Fruit fly (Drosophila melanogaster): ENCODE measurements around the gene PsGEF.

PsGEF gene

DNA sequence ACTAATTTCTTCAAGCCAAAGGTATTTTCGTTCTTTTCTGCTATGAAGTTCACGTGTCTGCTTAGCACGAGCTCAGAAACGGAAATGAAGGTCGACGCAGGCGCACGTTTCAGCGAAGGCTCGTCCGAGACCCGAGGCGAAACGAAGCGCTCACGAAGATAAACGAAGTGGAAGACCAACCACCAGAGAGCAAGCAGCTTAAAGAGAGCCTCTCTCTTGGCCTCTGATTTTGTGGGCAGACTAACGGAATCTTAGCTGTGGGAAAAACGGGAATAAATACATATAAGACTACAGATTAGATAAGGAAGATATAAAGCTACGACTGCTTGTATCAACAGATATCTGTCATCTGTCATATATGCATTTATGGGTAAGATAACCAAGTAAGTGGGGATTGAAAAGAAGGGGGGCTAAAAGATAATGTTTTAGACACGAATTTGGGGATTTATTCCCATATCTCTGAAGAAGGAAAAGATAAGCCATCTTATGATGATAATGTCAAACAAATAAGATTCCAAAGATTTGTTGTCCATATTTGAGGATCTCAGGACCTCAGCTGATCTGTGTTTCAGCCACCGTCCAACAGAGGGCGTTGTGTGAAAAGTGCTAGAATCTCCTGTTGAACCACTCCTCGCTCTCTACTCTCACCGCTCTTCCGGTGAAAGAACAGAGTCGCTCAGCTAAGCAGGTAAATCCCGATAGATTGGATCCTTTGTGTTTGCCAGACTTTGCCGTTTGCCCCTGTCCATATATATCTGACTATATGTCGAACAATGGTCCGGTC is at the start of gene PsGEF:
TSS of gene PsGEF (minus strand) at position 86 of the 784 bp plus-strand sequence.
- no peak for TF ChIP-seq EcR (GFP tag; optimal IDR thresholded peaks at IDR 0.05)
- no peak for TF ChIP-seq psq (optimal IDR thresholded peaks at IDR 0.05)
- TF ChIP-seq Dll (optimal IDR thresholded peaks at IDR 0.05), result no peak
- no peak for TF ChIP-seq CG8478 (optimal IDR thresholded peaks at IDR 0.05)
- TF ChIP-seq usp (GFP tag; optimal IDR thresholded peaks at IDR 0.05), result no peak

- TF ChIP-seq Dll (optimal IDR thresholded peaks at IDR 0.05), result no peak
- no peak for TF ChIP-seq usp (GFP tag; optimal IDR thresholded peaks at IDR 0.05)
- no peak for TF ChIP-seq pan (optimal IDR thresholded peaks at IDR 0.05)
- no peak for TF ChIP-seq EcR (GFP tag; optimal IDR thresholded peaks at IDR 0.05)
- no peak for TF ChIP-seq psq (optimal IDR thresholded peaks at IDR 0.05)
- TF ChIP-seq CG8478 (optimal IDR thresholded peaks at IDR 0.05), result no peak
Observed at dm6 chrX:2434913-2435312, 47.4 kb upstream of the PsGEF start.

- TF ChIP-seq psq (optimal IDR thresholded peaks at IDR 0.05), result no peak
- TF ChIP-seq EcR (GFP tag; optimal IDR thresholded peaks at IDR 0.05), result no peak
- TF ChIP-seq pan (optimal IDR thresholded peaks at IDR 0.05), result no peak
- no peak for TF ChIP-seq Dll (optimal IDR thresholded peaks at IDR 0.05)
- TF ChIP-seq usp (GFP tag; optimal IDR thresholded peaks at IDR 0.05), result no peak
- no peak for TF ChIP-seq CG8478 (optimal IDR thresholded peaks at IDR 0.05)
Observed at dm6 chrX:2428903-2429302, 41.4 kb upstream of the PsGEF start, which contains the start of gene gt. Gene gt (minus strand): TSS chrX:2428967.

dm6 chrX:2425755-2426154 is 38.3 kb upstream of the PsGEF start, which contains the start of gene CG32797:
Gene CG32797 (minus strand): TSS chrX:2425855.
- TF ChIP-seq usp (GFP tag; optimal IDR thresholded peaks at IDR 0.05), result no peak
- TF ChIP-seq psq (optimal IDR thresholded peaks at IDR 0.05), result no peak
- no peak for TF ChIP-seq EcR (GFP tag; optimal IDR thresholded peaks at IDR 0.05)
- TF ChIP-seq pan (optimal IDR thresholded peaks at IDR 0.05), result no peak
- no peak for TF ChIP-seq Dll (optimal IDR thresholded peaks at IDR 0.05)
- TF ChIP-seq CG8478 (optimal IDR thresholded peaks at IDR 0.05), result no peak

dm6 chrX:2419518-2419917 is 32.1 kb upstream of the PsGEF start:
- TF ChIP-seq CG8478 (optimal IDR thresholded peaks at IDR 0.05) (no peak), Dll (optimal IDR thresholded peaks at IDR 0.05) (no peak), pan (optimal IDR thresholded peaks at IDR 0.05) (no peak)

DNA sequence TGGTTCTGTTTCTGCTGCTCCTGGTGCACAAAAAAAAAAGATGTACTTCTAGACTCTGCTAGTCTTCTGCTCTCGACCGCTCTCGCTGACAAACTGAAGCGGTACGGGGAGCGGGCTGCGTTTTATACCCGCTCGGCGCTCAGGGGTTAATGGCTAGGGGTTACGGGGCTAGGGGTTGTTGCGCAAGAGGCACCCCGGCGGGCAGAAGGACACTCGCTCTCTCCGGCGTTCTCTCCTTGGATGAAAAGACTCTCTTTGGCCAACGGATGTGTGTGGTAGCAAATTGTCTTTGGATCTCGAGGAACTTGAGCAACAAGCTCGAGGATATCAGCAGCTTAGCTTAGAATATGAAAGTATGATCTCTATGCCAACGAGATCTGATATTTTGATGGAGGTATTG is 23.3 kb upstream of the PsGEF start, which contains the start of gene CG12496:
TSS of gene CG12496 (minus strand) at position 97 of the 400 bp plus-strand sequence.
- no peak for TF ChIP-seq EcR (GFP tag; optimal IDR thresholded peaks at IDR 0.05)
- TF ChIP-seq pan (optimal IDR thresholded peaks at IDR 0.05), result no peak
- no peak for TF ChIP-seq CG8478 (optimal IDR thresholded peaks at IDR 0.05)
- no peak for TF ChIP-seq Dll (optimal IDR thresholded peaks at IDR 0.05)
- TF ChIP-seq psq (optimal IDR thresholded peaks at IDR 0.05), result no peak
- TF ChIP-seq usp (GFP tag; optimal IDR thresholded peaks at IDR 0.05), result no peak

- no peak for TF ChIP-seq usp (GFP tag; optimal IDR thresholded peaks at IDR 0.05)
- no peak for TF ChIP-seq pan (optimal IDR thresholded peaks at IDR 0.05)
- no peak for TF ChIP-seq Dll (optimal IDR thresholded peaks at IDR 0.05)
- no peak for TF ChIP-seq CG8478 (optimal IDR thresholded peaks at IDR 0.05)
Observed at dm6 chrX:2408675-2409163, 21.3 kb upstream of the PsGEF start.

dm6 chrX:2399438-2399837 is 12.0 kb upstream of the PsGEF start:
- no peak for TF ChIP-seq psq (optimal IDR thresholded peaks at IDR 0.05)
- TF ChIP-seq CG8478 (optimal IDR thresholded peaks at IDR 0.05), result no peak
- no peak for TF ChIP-seq usp (GFP tag; optimal IDR thresholded peaks at IDR 0.05)

- TF ChIP-seq usp (GFP tag; optimal IDR thresholded peaks at IDR 0.05) (no peak), CG8478 (optimal IDR thresholded peaks at IDR 0.05) (no peak), EcR (GFP tag; optimal IDR thresholded peaks at IDR 0.05) (no peak), Dll (optimal IDR thresholded peaks at IDR 0.05) (no peak), pan (optimal IDR thresholded peaks at IDR 0.05) (no peak), psq (optimal IDR thresholded peaks at IDR 0.05) (no peak)
Observed at dm6 chrX:2396204-2396882, 8.9 kb upstream of the PsGEF start.

DNA sequence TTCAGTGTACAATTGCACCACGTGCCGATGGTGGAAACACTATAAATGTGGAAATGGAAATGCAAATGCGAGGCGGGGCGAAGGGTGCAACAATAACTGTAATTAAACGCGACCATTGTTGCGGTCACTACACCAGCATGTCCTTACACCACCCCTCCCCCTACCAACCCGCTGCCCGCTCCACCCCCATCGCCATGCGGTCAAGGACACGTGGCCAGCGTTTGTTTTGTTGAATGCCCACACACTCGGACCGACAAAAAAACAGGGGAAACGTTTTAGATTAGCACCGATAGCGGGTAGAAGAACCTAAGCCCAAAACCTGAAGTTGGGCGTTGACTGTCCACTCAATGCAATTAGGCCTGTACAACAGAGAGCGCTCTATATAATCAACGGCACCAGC is 7.1 kb upstream of the PsGEF start:
- TF ChIP-seq Dll (optimal IDR thresholded peaks at IDR 0.05) (no peak), EcR (GFP tag; optimal IDR thresholded peaks at IDR 0.05) (no peak)

DNA sequence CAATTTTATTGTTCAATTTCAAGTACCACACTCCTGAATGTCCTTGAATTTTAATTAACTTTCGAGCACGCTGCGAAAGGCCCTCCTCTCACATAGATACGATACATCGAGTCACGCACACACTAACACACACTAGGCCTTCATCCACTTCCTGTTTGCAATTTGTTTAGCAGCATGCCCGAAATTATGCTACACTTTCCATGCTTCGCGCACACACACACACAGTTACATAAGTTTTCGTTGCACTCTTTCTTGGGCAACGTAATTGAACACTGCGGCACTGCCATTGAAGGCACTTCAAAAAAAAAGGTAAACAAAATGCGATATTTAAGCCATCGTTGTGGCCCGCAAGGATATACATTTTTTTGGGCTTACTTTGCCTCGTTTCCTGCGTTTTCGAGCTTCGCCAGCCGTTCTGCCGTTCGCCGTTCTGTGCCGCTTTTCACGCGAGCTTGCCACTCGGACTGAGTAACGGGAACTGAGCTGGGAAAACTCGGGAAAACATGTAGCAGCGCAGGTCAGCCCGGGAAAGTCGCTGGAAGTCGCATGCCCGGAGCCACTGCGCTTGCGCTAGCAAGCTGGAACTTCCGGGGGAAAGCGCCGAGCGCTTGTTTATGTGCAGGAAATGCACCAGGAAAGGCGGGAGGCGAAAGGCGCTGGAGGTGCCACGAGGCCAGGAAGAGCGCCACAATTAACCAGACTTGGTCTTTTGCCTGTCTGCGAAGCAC is 4.2 kb downstream of the PsGEF start:
- TF ChIP-seq psq (optimal IDR thresholded peaks at IDR 0.05) (no peak), usp (GFP tag; optimal IDR thresholded peaks at IDR 0.05) (no peak), CG8478 (optimal IDR thresholded peaks at IDR 0.05) (no peak), pan (optimal IDR thresholded peaks at IDR 0.05) (no peak), Dll (optimal IDR thresholded peaks at IDR 0.05) (no peak), EcR (GFP tag; optimal IDR thresholded peaks at IDR 0.05) (no peak)

dm6 chrX:2366171-2366570 is 21.3 kb downstream of the PsGEF start, which contains the start of gene CG2841:
Gene CG2841 (minus strand): TSS chrX:2366356.
- TF ChIP-seq EcR (GFP tag; optimal IDR thresholded peaks at IDR 0.05) (no peak), Dll (optimal IDR thresholded peaks at IDR 0.05) (peak; percentile 32), pan (optimal IDR thresholded peaks at IDR 0.05) (no peak)

Data from whole organism.